Fruit fly (Drosophila melanogaster): Measurements from ENCODE around the gene Spag1.

The Spag1 gene

DNA sequence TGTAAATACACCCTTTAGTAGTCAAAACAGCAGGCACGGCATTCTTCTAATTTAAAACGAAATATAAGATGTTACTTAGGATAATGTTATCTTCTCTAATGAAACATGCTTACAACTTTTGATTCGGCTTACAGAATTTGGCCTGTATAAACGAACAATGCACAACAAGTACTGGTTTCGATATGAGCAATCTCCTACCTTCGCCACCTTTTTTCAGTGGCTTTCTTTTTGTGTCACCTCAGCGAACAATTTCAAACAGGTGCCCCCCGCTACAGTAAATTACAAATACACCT lies 20.6 kb downstream of the Spag1 start:
- TF ChIP-seq noc (tag; optimal IDR thresholded peaks at IDR 0.05), result no peak

- TF ChIP-seq noc (tag; optimal IDR thresholded peaks at IDR 0.05), result peak; percentile 2
Measured at dm6 chr3R:26968823-26969638, 21.4 kb downstream of the Spag1 start.

DNA sequence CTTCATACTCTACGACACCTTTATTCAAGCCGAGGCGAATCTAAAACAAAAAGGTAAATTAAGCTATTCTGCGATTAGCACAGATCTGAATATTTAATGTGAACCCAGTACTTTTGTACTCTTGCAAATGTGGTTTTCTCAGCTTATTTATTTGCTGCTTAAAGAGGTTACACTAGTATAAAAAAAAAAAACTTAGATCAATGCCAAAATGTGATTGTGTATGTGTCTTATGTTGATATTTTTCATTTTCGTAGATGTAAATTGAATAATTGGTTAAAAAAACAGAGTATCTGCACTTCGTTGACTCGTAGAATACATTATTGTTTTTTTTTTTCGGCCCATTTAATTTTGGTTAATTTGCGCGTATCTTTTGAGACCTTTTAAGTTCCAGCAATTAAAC lies 22.1 kb downstream of the Spag1 start:
- TF ChIP-seq noc (tag; optimal IDR thresholded peaks at IDR 0.05), result peak; percentile 77

dm6 chr3R:26978241-26978640 lies 30.6 kb downstream of the Spag1 start, which contains the start of the genes CG14253 and CG46313:
Gene CG14253, plus strand, starts transcription at chr3R:26978541.
Gene CG46313, plus strand, starts transcription at chr3R:26978541.
- no peak for TF ChIP-seq noc (tag; optimal IDR thresholded peaks at IDR 0.05)

DNA sequence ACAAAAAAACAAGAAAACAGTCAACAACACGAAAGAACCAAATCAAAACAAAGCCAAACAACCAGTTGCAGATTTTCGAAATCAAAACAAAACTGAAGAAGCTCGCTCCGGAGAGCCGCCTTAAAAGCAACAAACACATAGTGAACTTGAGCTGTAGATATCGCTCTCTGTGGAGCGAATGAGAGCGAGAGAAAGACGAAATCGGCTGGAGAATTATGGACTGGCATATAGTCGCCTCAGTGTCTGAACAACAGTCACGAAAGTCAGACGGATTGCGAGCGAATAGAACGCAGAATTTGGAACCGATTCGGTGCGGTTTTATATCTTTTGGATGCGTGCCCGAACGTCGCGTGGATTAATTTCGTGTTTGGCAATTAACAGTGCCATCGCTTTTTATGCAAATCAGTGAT lies 32.7 kb downstream of the Spag1 start:
- peak; percentile 28 for TF ChIP-seq noc (tag; optimal IDR thresholded peaks at IDR 0.05)

DNA sequence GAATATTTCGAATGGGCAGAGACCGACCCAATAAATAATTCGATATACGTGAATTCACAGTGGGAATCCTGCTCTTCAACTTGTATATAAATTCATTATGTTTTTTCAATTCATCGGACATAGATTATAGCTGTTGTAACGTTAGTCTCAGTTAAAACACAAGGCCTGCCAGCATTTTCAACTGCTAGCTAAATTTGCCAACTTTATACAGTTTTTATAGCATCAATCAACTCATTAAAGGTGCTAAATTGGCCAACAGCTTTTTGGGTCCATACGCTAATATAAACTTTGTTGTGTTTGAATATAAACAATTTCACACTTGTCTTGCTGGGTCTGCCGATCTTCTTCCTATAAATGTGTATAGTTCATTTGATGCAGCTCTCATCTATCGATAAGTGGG lies 34.5 kb downstream of the Spag1 start:
- TF ChIP-seq noc (tag; optimal IDR thresholded peaks at IDR 0.05), result no peak

dm6 chr3R:26984437-26984836 lies 36.8 kb downstream of the Spag1 start:
- peak; percentile 64 for TF ChIP-seq noc (tag; optimal IDR thresholded peaks at IDR 0.05)

DNA sequence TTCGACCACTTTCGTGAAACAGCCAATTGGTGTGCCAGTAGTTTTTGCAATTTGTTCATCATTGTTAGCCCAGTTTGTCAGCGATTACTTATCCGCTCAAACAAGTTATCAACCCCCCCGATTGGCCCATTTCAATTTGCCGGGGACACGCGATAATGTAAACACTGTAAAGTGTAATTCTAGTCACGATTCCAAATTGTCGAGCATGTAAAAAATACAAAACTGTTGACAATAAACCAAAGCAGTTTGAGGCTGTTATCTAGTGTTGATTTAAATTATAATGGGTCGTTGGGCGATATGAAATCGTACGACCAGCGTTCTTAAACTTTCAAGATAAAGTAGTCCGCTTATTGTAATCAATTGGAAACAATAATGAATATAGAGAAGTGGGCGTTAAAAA lies 39.8 kb downstream of the Spag1 start:
- TF ChIP-seq noc (tag; optimal IDR thresholded peaks at IDR 0.05), result no peak

DNA sequence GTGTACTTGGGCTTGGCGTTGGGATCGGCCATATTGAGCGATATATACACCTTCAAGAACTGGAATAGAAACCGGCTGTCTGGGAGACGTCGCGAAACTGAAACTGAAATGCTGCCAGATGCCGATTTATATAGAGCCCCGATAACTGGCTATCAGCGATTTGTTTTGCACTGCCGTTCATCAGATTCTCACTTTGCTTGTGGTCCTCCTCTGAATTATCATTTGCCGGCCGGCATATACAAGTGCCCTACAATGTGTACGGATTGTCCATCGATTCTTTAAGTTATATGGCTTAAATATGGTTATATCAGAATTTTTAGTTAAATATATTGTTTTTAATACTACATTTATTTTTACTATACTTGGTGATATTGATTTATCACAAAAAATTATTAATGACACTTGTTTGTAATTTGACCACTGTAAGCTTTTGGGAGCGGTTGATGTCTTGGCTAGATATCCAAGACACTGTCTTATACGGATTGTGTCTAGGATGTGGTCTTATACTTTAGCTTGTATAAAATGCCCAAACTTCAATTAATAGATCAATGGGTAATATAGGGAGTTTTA lies 40.9 kb downstream of the Spag1 start, which contains the start of gene CG31075:
Gene CG31075, minus strand, starts transcription at position 106 of the 570 bp plus-strand sequence.
- TF ChIP-seq noc (tag; optimal IDR thresholded peaks at IDR 0.05), result peak; percentile 85

DNA sequence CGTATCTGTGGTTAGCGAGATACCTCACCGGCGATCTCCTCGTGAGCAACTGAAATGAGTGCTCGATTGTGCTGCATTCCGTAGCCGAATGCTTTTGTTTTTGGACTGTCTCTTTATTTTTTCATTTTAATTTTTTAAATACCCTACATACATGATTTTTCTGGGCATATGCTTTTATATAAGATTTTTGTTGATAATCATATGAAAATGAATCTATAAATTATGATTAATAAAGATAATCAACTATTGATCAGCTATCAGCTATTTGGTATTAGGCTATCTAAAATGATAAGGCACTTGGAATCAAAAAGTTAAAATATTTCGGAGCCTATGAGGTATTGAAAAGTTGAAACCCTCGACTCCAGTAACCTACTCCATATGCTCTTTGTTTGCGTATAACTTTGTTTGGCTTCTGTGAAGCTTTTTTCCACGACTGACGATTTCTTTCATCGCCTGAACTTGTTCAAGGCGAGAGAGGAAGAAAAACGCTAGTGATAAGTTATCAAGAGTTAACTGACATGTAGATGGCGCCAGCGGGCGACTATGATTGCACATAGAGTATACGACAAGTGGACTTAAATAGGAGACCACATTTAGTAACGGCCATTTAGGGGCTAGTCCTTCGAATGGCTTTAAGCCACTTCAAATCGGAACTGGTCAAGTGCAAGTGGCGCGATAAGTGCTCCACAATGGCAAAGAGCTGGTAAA lies 42.3 kb downstream of the Spag1 start, which contains the start of gene CG31076:
Gene CG31076, minus strand, starts transcription at position 51 of the 708 bp plus-strand sequence.
- peak; percentile 76 for TF ChIP-seq noc (tag; optimal IDR thresholded peaks at IDR 0.05)

DNA sequence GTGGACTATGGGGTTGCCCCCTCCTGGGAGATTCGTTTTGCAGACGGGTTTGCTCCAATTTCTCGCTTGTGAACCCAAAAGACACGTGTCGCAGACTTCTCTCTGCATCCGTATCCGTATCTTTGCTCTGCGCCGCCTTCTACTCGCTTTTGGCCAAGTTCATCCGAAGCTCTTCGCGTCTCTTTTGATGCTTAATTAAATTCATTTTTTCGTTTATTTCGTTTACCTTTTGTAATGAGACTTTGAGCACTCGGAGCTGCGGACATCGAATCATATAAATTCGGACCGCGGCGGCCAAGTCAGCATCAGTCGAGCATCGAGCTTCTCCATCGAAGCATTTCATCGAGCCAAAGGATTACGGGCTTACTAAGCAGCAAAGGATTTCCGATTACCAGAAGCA lies 46.9 kb downstream of the Spag1 start, which contains the start of gene TwdlC:
Gene TwdlC, plus strand, starts transcription at position 301 of the 400 bp plus-strand sequence.
- no peak for TF ChIP-seq noc (tag; optimal IDR thresholded peaks at IDR 0.05)

dm6 chr3R:26996642-26997041 lies 49.0 kb downstream of the Spag1 start, which contains the start of gene RYa-R:
Gene RYa-R, plus strand, starts transcription at chr3R:26996980.
- no peak for TF ChIP-seq noc (tag; optimal IDR thresholded peaks at IDR 0.05)

Data from whole organism, larva.